Worm (Caenorhabditis elegans) whole organism, L4 larva: ENCODE data around the gene nhr-161.
A peak's percentile ranks its signal among the peaks of the same experiment; 100 is the strongest.

Experiments
- D1046.2 ChIP-seq: fragments of 200-800 bp; sonication (Bioruptor generic); IDR thresholded peaks from 2 replicates; pipeline ENCODE4 v1.3.6; 2022; ENCODE audit warnings: missing genetic modification characterization, missing compliant biosample characterization
- F10B5.3 ChIP-seq: sonication (generic microtip); optimal IDR thresholded peaks from 2 replicates; lab custom pipeline; 2016; ENCODE audit warnings: mild to moderate bottlenecking, missing genetic modification characterization, missing compliant biosample characterization
- F37D6.2 ChIP-seq: sonication (generic microtip); optimal IDR thresholded peaks from 2 replicates; lab custom pipeline; 2016; ENCODE audit warnings: mild to moderate bottlenecking, missing genetic modification characterization, missing compliant biosample characterization
- R02D3.7 ChIP-seq: fragments of 150-350 bp; sonication (generic microtip); optimal IDR thresholded peaks from 3 replicates; lab custom pipeline; 2014; ENCODE audit warnings: missing biosample characterization, missing genetic modification characterization
- ama-1 ChIP-seq: fragments of 150-350 bp; optimal IDR thresholded peaks from 2 replicates; lab custom pipeline; 2014; ENCODE audit warnings: inconsistent platforms, mixed read lengths
- ceh-32 ChIP-seq: sonication (generic microtip); optimal IDR thresholded peaks from 2 replicates; lab custom pipeline; 2016; ENCODE audit warnings: mild to moderate bottlenecking, missing genetic modification characterization, missing compliant biosample characterization; ENCODE audit not compliant: poor library complexity
- ceh-44 ChIP-seq: fragments of 200-800 bp; sonication (Bioruptor generic); IDR thresholded peaks from 2 replicates; pipeline ENCODE4 v1.3.6; 2022; ENCODE audit warnings: missing genetic modification reagents, missing genetic modification characterization, missing compliant biosample characterization
- daf-16 ChIP-seq, 3 experiments: sonication (generic microtip); optimal IDR thresholded peaks; 2 replicates each; lab custom pipeline; 2016 to 2017; ENCODE audit warnings: missing genetic modification characterization in 3 of 3, missing genetic modification reagents in 3 of 3, mild to moderate bottlenecking in 2 of 3, missing compliant biosample characterization in 2 of 3, missing biosample characterization in 1 of 3, moderate library complexity in 1 of 3
- daf-19 ChIP-seq: fragments of 200-800 bp; sonication (Bioruptor generic); conservative IDR thresholded peaks from 2 replicates; pipeline ENCODE4 v1.3.6; 2022; ENCODE audit warnings: missing genetic modification characterization, missing compliant biosample characterization
- dmd-6 ChIP-seq: fragments of 200-800 bp; sonication (Bioruptor generic); IDR thresholded peaks from 2 replicates; pipeline ENCODE4 v1.3.6; 2022; ENCODE audit warnings: missing genetic modification reagents, missing genetic modification characterization, missing compliant biosample characterization
- dmd-8 ChIP-seq: fragments of 200-800 bp; sonication (Bioruptor generic); IDR thresholded peaks from 2 replicates; pipeline ENCODE4 v1.3.6; 2022; ENCODE audit warnings: missing genetic modification characterization, missing compliant biosample characterization
- dpl-1 ChIP-seq: fragments of 150-350 bp; optimal IDR thresholded peaks from 2 replicates; lab custom pipeline; 2014; ENCODE audit warnings: missing biosample characterization, missing genetic modification reagents, missing genetic modification characterization
- dve-1 ChIP-seq: sonication (generic microtip); optimal IDR thresholded peaks from 2 replicates; lab custom pipeline; 2017; ENCODE audit warnings: antibody characterized with exemption, mild to moderate bottlenecking, missing genetic modification characterization, missing compliant biosample characterization; ENCODE audit not compliant: insufficient read depth
- fkh-10 ChIP-seq: fragments of 150-350 bp; optimal IDR thresholded peaks from 2 replicates; lab custom pipeline; 2014; ENCODE audit warnings: missing biosample characterization, missing genetic modification reagents, missing genetic modification characterization
- hif-1 ChIP-seq, 2 experiments: sonication (generic microtip); optimal IDR thresholded peaks; 2 replicates each; lab custom pipeline; 2016 to 2017; ENCODE audit warnings: missing compliant biosample characterization in 2 of 2, missing genetic modification characterization in 2 of 2, missing genetic modification reagents in 2 of 2, missing genotype in 2 of 2, mild to moderate bottlenecking in 1 of 2
- hlh-11 ChIP-seq: fragments of 200-800 bp; sonication (Bioruptor generic); optimal IDR thresholded peaks from 2 replicates; lab custom pipeline; 2018; ENCODE audit warnings: mild to moderate bottlenecking, missing genetic modification characterization, missing compliant biosample characterization
- hmg-1.1 ChIP-seq: fragments of 200-800 bp; sonication (Bioruptor generic); IDR thresholded peaks from 2 replicates; pipeline ENCODE4 v1.3.6; 2022; ENCODE audit warnings: missing genetic modification reagents, missing genetic modification characterization, missing compliant biosample characterization
- lin-1 ChIP-seq: fragments of 200-800 bp; sonication (Bioruptor generic); IDR thresholded peaks from 2 replicates; pipeline ENCODE4 v1.3.6; 2022; ENCODE audit warnings: missing genetic modification reagents, missing genetic modification characterization, missing compliant biosample characterization
- lin-15B ChIP-seq: fragments of 150-350 bp; sonication (generic microtip); optimal IDR thresholded peaks from 3 replicates; lab custom pipeline; 2014; ENCODE audit warnings: missing biosample characterization, missing genetic modification characterization
- lin-38 ChIP-seq: fragments of 200-800 bp; sonication (Bioruptor generic); IDR thresholded peaks from 2 replicates; pipeline ENCODE4 v1.3.6; 2022; ENCODE audit warnings: missing genetic modification reagents, missing genetic modification characterization, missing compliant biosample characterization
- lin-39 ChIP-seq: fragments of 150-350 bp; optimal IDR thresholded peaks from 2 replicates; lab custom pipeline; 2014; ENCODE audit warnings: missing biosample characterization, missing genetic modification reagents, missing genetic modification characterization
- lsy-2 ChIP-seq, 2 experiments: fragments of 150-350 bp in 1 of 2; sonication (generic microtip) in 1 of 2; optimal IDR thresholded peaks; 2 replicates each; lab custom pipeline; 2014 to 2017; ENCODE audit warnings: missing biosample characterization in 2 of 2, missing genetic modification characterization in 2 of 2
- mdl-1 ChIP-seq, 2 experiments: fragments of 150-350 bp in 1 of 2; sonication (generic microtip) in 1 of 2; optimal IDR thresholded peaks; 2 replicates each; lab custom pipeline; 2014 to 2017; ENCODE audit warnings: missing biosample characterization in 2 of 2, missing genetic modification characterization in 2 of 2
- mdt-29 ChIP-seq: fragments of 200-800 bp; sonication (Bioruptor generic); IDR thresholded peaks from 2 replicates; pipeline ENCODE4 v1.3.6; 2022; ENCODE audit warnings: missing genetic modification reagents, missing genetic modification characterization, missing compliant biosample characterization
- mxl-3 ChIP-seq: fragments of 200-800 bp; sonication (Bioruptor generic); optimal IDR thresholded peaks from 2 replicates; lab custom pipeline; 2018; ENCODE audit warnings: mild to moderate bottlenecking, missing genetic modification characterization, missing compliant biosample characterization
- nhr-11 ChIP-seq: fragments of 150-350 bp; optimal IDR thresholded peaks from 2 replicates; lab custom pipeline; 2014; ENCODE audit warnings: missing biosample characterization, missing genetic modification characterization
- nhr-111 ChIP-seq: fragments of 200-800 bp; sonication (Bioruptor generic); optimal IDR thresholded peaks from 2 replicates; lab custom pipeline; 2018; ENCODE audit warnings: mild to moderate bottlenecking, missing genetic modification characterization, missing compliant biosample characterization
- nhr-25 ChIP-seq: sonication (generic microtip); optimal IDR thresholded peaks from 2 replicates; lab custom pipeline; 2017; ENCODE audit warnings: missing genetic modification characterization, mild to moderate bottlenecking, missing compliant biosample characterization, antibody characterized with exemption, moderate library complexity, borderline replicate concordance; ENCODE audit not compliant: insufficient read depth
- nhr-42 ChIP-seq: fragments of 200-800 bp; sonication (Bioruptor generic); IDR thresholded peaks from 2 replicates; pipeline ENCODE4 v1.3.6; 2022; ENCODE audit warnings: missing genetic modification characterization, missing compliant biosample characterization
- pqm-1 ChIP-seq: sonication (generic microtip); optimal IDR thresholded peaks from 2 replicates; lab custom pipeline; 2017; ENCODE audit warnings: missing biosample characterization, missing genetic modification characterization
- spr-1 ChIP-seq: sonication (generic microtip); optimal IDR thresholded peaks from 2 replicates; lab custom pipeline; 2016; ENCODE audit warnings: mild to moderate bottlenecking, missing genetic modification characterization, missing compliant biosample characterization
- tag-97 ChIP-seq: fragments of 200-800 bp; sonication (Bioruptor generic); IDR thresholded peaks from 2 replicates; pipeline ENCODE4 v1.3.6; 2022; ENCODE audit warnings: missing genetic modification characterization, missing compliant biosample characterization
- unc-130 ChIP-seq: sonication (generic microtip); optimal IDR thresholded peaks from 2 replicates; lab custom pipeline; 2016; ENCODE audit warnings: missing genetic modification reagents, missing genetic modification characterization, missing compliant biosample characterization
- unc-39 ChIP-seq: sonication (generic microtip); optimal IDR thresholded peaks from 2 replicates; lab custom pipeline; 2017; ENCODE audit warnings: missing biosample characterization, missing genetic modification characterization
- unc-62 ChIP-seq, 3 experiments: fragments of 150-350 bp in 1 of 3; sonication (generic microtip); optimal IDR thresholded peaks in 2 of 3; peaks in 1 of 3; 1 replicate in 1 of 3; 2 replicates in 2 of 3; lab custom pipeline; 2014 to 2017; ENCODE audit warnings: missing biosample characterization in 3 of 3, missing genetic modification characterization in 3 of 3, missing genetic modification reagents in 3 of 3, missing genotype in 1 of 3
- zag-1 ChIP-seq: fragments of 150-350 bp; optimal IDR thresholded peaks from 2 replicates; lab custom pipeline; 2014; ENCODE audit warnings: missing biosample characterization, missing genetic modification characterization
- zfp-2 ChIP-seq: sonication (generic microtip); optimal IDR thresholded peaks from 2 replicates; lab custom pipeline; 2016; ENCODE audit warnings: mild to moderate bottlenecking, missing genetic modification characterization, missing compliant biosample characterization
- zfp-3 ChIP-seq: fragments of 200-800 bp; sonication (Bioruptor generic); conservative IDR thresholded peaks from 2 replicates; pipeline ENCODE4 v1.3.6; 2022; ENCODE audit warnings: missing genetic modification reagents, missing genetic modification characterization, missing compliant biosample characterization
- zip-2 ChIP-seq: fragments of 150-350 bp; optimal IDR thresholded peaks from 2 replicates; lab custom pipeline; 2014; ENCODE audit warnings: missing biosample characterization, missing genetic modification characterization
- ztf-11 ChIP-seq: fragments of 150-350 bp; optimal IDR thresholded peaks from 2 replicates; lab custom pipeline; 2014; ENCODE audit warnings: missing biosample characterization, missing genetic modification characterization
- ztf-7 ChIP-seq: fragments of 150-350 bp; optimal IDR thresholded peaks from 2 replicates; lab custom pipeline; 2014; ENCODE audit warnings: missing biosample characterization, missing genetic modification characterization

The nhr-161 gene

ce11 chrV:7007307-7007706 lies 24.6 kb upstream of the nhr-161 start, which contains the start of gene drd-10:
Gene drd-10, plus strand, starts transcription at chrV:7007607.
- no peak for TF ChIP-seq ceh-44 (GFP tag; lab: Robert Waterston, UW)
- no peak for TF ChIP-seq D1046.2
- TF ChIP-seq daf-19 (GFP tag; lab: Robert Waterston, UW) = no peak
- TF ChIP-seq F10B5.3 (tag; lab: Kevin White, UChicago) = no peak
- TF ChIP-seq lin-39 (tag; lab: Kevin White, UChicago) = no peak
- no peak for TF ChIP-seq nhr-25
- no peak for TF ChIP-seq F37D6.2 (tag; lab: Kevin White, UChicago)
- no peak for TF ChIP-seq R02D3.7 (tag; lab: Kevin White, UChicago)
- no peak for TF ChIP-seq lin-15B (tag; lab: Kevin White, UChicago)
- no peak for TF ChIP-seq zip-2 (tag; lab: Kevin White, UChicago)
- TF ChIP-seq zfp-3 (GFP tag; lab: Robert Waterston, UW) = no peak
- TF ChIP-seq pqm-1 (tag; lab: Kevin White, UChicago) = no peak
- TF ChIP-seq unc-130 (GFP tag; lab: Kevin White, UChicago) = no peak
- no peak for TF ChIP-seq hif-1 (tag; optimal IDR thresholded peaks at IDR 0.05; lab: Kevin White, UChicago)
- TF ChIP-seq ztf-7 (tag; lab: Kevin White, UChicago) = no peak

ce11 chrV:7005964-7006363 lies 23.3 kb upstream of the nhr-161 start, which contains the start of gene spig-10:
Gene spig-10, plus strand, starts transcription at chrV:7006264.
- TF ChIP-seq unc-62 (GFP tag; optimal IDR thresholded peaks at IDR 0.05 in 1 of 2; lab: Kevin White, UChicago) (peak in 1 of 2 experiments; percentile 81), unc-62 (tag; optimal IDR thresholded peaks at IDR 0.05; lab: Kevin White, UChicago) (no peak), zfp-2 (tag; lab: Kevin White, UChicago) (no peak)
- TF ChIP-seq, all 104 proteins: peak for 1

DNA sequence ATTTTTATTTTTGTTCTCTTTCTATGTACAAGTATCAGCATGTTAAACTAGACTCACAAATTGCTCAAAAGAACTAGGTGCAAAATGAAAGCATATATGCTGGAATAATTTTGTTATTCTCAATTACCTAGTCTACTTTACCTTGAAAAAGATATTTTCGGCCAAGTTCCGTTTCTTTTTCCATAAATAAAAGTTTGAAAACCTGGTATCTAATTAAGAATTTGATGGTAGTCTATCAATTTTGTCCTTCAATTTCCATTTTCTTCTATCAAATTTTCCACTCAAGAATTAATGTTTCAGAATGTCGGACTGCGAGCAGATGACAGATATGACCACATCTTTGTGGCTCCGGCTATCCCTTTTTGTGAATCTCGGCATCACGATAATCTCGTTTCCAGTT lies 21.1 kb upstream of the nhr-161 start, which contains the start of gene srab-4:
TSS of gene srab-4 (plus strand) at position 301 of the 400 bp plus-strand sequence.
- no peak for TF ChIP-seq lin-15B (tag; lab: Kevin White, UChicago)
- TF ChIP-seq unc-39 (tag; lab: Kevin White, UChicago) = no peak
- TF ChIP-seq lin-38 (GFP tag; lab: Robert Waterston, UW) = no peak
- TF ChIP-seq nhr-111 (GFP tag; lab: Kevin White, UChicago) = no peak

ce11 chrV:7000734-7001133 lies 18.0 kb upstream of the nhr-161 start:
- TF ChIP-seq dve-1 = peak; percentile 21
- no peak for TF ChIP-seq ama-1
- no peak for TF ChIP-seq unc-130 (GFP tag; lab: Kevin White, UChicago)
- TF ChIP-seq nhr-11 (tag; lab: Kevin White, UChicago) = no peak
- TF ChIP-seq zag-1 (tag; lab: Kevin White, UChicago) = no peak
- TF ChIP-seq pqm-1 (tag; lab: Kevin White, UChicago) = no peak
- TF ChIP-seq dmd-6 (GFP tag; lab: Robert Waterston, UW) = 0 out of 2 replicates have a peak, but pooled peaks have one; percentile 14
- no peak for TF ChIP-seq mxl-3
- TF ChIP-seq daf-16 (GFP tag; optimal IDR thresholded peaks at IDR 0.05; lab: Kevin White, UChicago) = no peak
- TF ChIP-seq daf-16 (tag; optimal IDR thresholded peaks at IDR 0.05; lab: Kevin White, UChicago) = peak; percentile 50
- no peak for TF ChIP-seq ceh-32 (tag; lab: Kevin White, UChicago)
- TF ChIP-seq F37D6.2 (tag; lab: Kevin White, UChicago) = no peak
- TF ChIP-seq ztf-11 (tag; lab: Kevin White, UChicago) = no peak
- TF ChIP-seq F10B5.3 (tag; lab: Kevin White, UChicago) = no peak
- no peak for TF ChIP-seq nhr-42
- TF ChIP-seq unc-39 (tag; lab: Kevin White, UChicago) = no peak

ce11 chrV:6998303-6998884 lies 15.7 kb upstream of the nhr-161 start, which contains the start of gene nhr-42:
Gene nhr-42, plus strand, starts transcription at chrV:6998819.
- no peak for TF ChIP-seq unc-62 (GFP tag; optimal IDR thresholded peaks at IDR 0.05 in 1 of 2; lab: Kevin White, UChicago)
- no peak for TF ChIP-seq unc-62 (tag; optimal IDR thresholded peaks at IDR 0.05; lab: Kevin White, UChicago)
- TF ChIP-seq lin-1 (GFP tag; lab: Robert Waterston, UW) = no peak
- TF ChIP-seq hlh-11 = peak; percentile 52
- no peak for TF ChIP-seq fkh-10 (GFP tag; lab: Kevin White, UChicago)
- no peak for TF ChIP-seq hmg-1.1
- TF ChIP-seq dmd-6 (GFP tag; lab: Robert Waterston, UW) = peak; percentile 54
- TF ChIP-seq lsy-2 (tag; optimal IDR thresholded peaks at IDR 0.05; lab: Kevin White, UChicago) = peak in 1 of 2 experiments; percentile 20
- peak in 1 of 2 experiments; percentile 83 for TF ChIP-seq mdl-1 (tag; optimal IDR thresholded peaks at IDR 0.05; lab: Kevin White, UChicago)
- no peak for TF ChIP-seq unc-130 (GFP tag; lab: Kevin White, UChicago)
- peak; percentile 19 for TF ChIP-seq dve-1
- TF ChIP-seq tag-97 (GFP tag; lab: Robert Waterston, UW) = no peak
- TF ChIP-seq dpl-1 (GFP tag; lab: Kevin White, UChicago) = no peak
- TF ChIP-seq mdt-29 (GFP tag; lab: Robert Waterston, UW) = no peak
- TF ChIP-seq spr-1 (tag; lab: Kevin White, UChicago) = no peak
- TF ChIP-seq dmd-8 (GFP tag; lab: Robert Waterston, UW) = no peak
- TF ChIP-seq nhr-111 (GFP tag; lab: Kevin White, UChicago) = no peak
